Fruit fly (Drosophila melanogaster) whole organism, adult: ENCODE results near the gene His3.3B.

Source experiments
- Hr96 ChIP-seq: fragments of 200-800 bp; sonication (Bioruptor generic); optimal IDR thresholded peaks from 2 replicates; lab custom pipeline; 2016; ENCODE audit warnings: missing biosample characterization, missing genetic modification characterization
- cnc ChIP-seq, 2 experiments: fragments of >200 bp; optimal IDR thresholded peaks; 2 replicates each; lab custom pipeline; 2017

- TF ChIP-seq cnc (optimal IDR thresholded peaks at IDR 0.05; lab: Kevin White, UChicago) (no peak), Hr96 (GFP tag; lab: Kevin White, UChicago) (no peak)
These were observed 46.1 kb downstream of the His3.3B start for dm6 chrX:9110155-9110909.
